Worm (Caenorhabditis elegans): ENCODE data around the gene grdn-1.
A peak's percentile ranks its signal among the peaks of the same experiment; 100 is the strongest.

grdn-1 gene

ce11 chrV:18631966-18632531, 39.5 kb downstream of the grdn-1 start:
- TF ChIP-seq tbx-37 (GFP tag; conservative IDR thresholded peaks at IDR 0.05) = no peak
- no peak for TF ChIP-seq F13C5.2 (tag; optimal IDR thresholded peaks at IDR 0.05)
- TF ChIP-seq hmbx-1 (tag; optimal IDR thresholded peaks at IDR 0.05) = no peak
- no peak for TF ChIP-seq flt-1 (GFP tag; IDR thresholded peaks at IDR 0.05)
- TF ChIP-seq hnd-1 (tag; optimal IDR thresholded peaks at IDR 0.05) = no peak
- no peak for TF ChIP-seq ceh-13 (GFP tag; optimal IDR thresholded peaks at IDR 0.05)
- TF ChIP-seq pes-1 (GFP tag; IDR thresholded peaks at IDR 0.05) = no peak
- TF ChIP-seq B0310.2 (tag; optimal IDR thresholded peaks at IDR 0.05) = no peak
- no peak for TF ChIP-seq hmg-4 (GFP tag; optimal IDR thresholded peaks at IDR 0.05)
- no peak for TF ChIP-seq ama-1 (optimal IDR thresholded peaks at IDR 0.05)
- TF ChIP-seq scrt-1 (GFP tag; IDR thresholded peaks at IDR 0.05) = no peak
- TF ChIP-seq ceh-36 (tag; optimal IDR thresholded peaks at IDR 0.05) = no peak

ce11 chrV:18636248-18636647, 43.7 kb downstream of the grdn-1 start, which contains the start of gene egas-3:
Gene egas-3, minus strand, starts transcription at chrV:18636348.
- no peak for TF ChIP-seq tbx-37 (GFP tag; conservative IDR thresholded peaks at IDR 0.05)
- TF ChIP-seq aly-1 (tag; optimal IDR thresholded peaks at IDR 0.05) = no peak
- TF ChIP-seq pes-1 (GFP tag; IDR thresholded peaks at IDR 0.05) = no peak
- TF ChIP-seq ceh-13 (GFP tag; optimal IDR thresholded peaks at IDR 0.05) = no peak
- TF ChIP-seq hmg-4 (GFP tag; optimal IDR thresholded peaks at IDR 0.05) = no peak
- TF ChIP-seq ama-1 (optimal IDR thresholded peaks at IDR 0.05) = no peak
- no peak for TF ChIP-seq tra-4 (tag; optimal IDR thresholded peaks at IDR 0.05)
- no peak for TF ChIP-seq ceh-36 (tag; optimal IDR thresholded peaks at IDR 0.05)
- TF ChIP-seq flt-1 (GFP tag; IDR thresholded peaks at IDR 0.05) = no peak

- TF ChIP-seq scrt-1 (GFP tag; IDR thresholded peaks at IDR 0.05) = no peak
- TF ChIP-seq ceh-36 (tag; optimal IDR thresholded peaks at IDR 0.05) = peak; percentile 86
Measured at ce11 chrV:18637544-18638366, 45.2 kb downstream of the grdn-1 start.

- TF ChIP-seq ceh-36 (tag; optimal IDR thresholded peaks at IDR 0.05) (peak; percentile 6), ceh-13 (GFP tag; optimal IDR thresholded peaks at IDR 0.05) (no peak), hmg-4 (GFP tag; optimal IDR thresholded peaks at IDR 0.05) (no peak), tbx-11 (GFP tag; IDR thresholded peaks at IDR 0.05) (no peak), F13C5.2 (tag; optimal IDR thresholded peaks at IDR 0.05) (no peak), pes-1 (GFP tag; IDR thresholded peaks at IDR 0.05) (no peak)
Measured at ce11 chrV:18638367-18638873, 45.9 kb downstream of the grdn-1 start, which contains the start of gene col-42. Gene col-42, plus strand, starts transcription at chrV:18638484.

- TF ChIP-seq tbx-37 (GFP tag; conservative IDR thresholded peaks at IDR 0.05) (no peak), scrt-1 (GFP tag; IDR thresholded peaks at IDR 0.05) (0 out of 2 replicates have a peak, but pooled peaks have one; percentile 10)
Measured at ce11 chrV:18639074-18639473, 46.5 kb downstream of the grdn-1 start.

- TF ChIP-seq aly-1 (tag; optimal IDR thresholded peaks at IDR 0.05) = no peak
- TF ChIP-seq ceh-36 (tag; optimal IDR thresholded peaks at IDR 0.05) = peak; percentile 80
Measured at ce11 chrV:18639601-18640354, 47.2 kb downstream of the grdn-1 start, which contains the start of gene egas-1. Gene egas-1, plus strand, starts transcription at chrV:18640304.

ce11 chrV:18644258-18644657, 51.7 kb downstream of the grdn-1 start:
- no peak for TF ChIP-seq ets-7 (tag; optimal IDR thresholded peaks at IDR 0.05)
- TF ChIP-seq scrt-1 (GFP tag; IDR thresholded peaks at IDR 0.05) = no peak
- no peak for TF ChIP-seq ceh-36 (tag; optimal IDR thresholded peaks at IDR 0.05)
- no peak for TF ChIP-seq ama-1 (optimal IDR thresholded peaks at IDR 0.05)
- no peak for TF ChIP-seq hmg-4 (GFP tag; optimal IDR thresholded peaks at IDR 0.05)
- TF ChIP-seq aly-1 (tag; optimal IDR thresholded peaks at IDR 0.05) = no peak
- TF ChIP-seq tbx-11 (GFP tag; IDR thresholded peaks at IDR 0.05) = no peak

ce11 chrV:18650043-18650442, 57.5 kb downstream of the grdn-1 start, which contains the start of gene egas-2:
Gene egas-2, plus strand, starts transcription at chrV:18650343.
- TF ChIP-seq pes-1 (GFP tag; IDR thresholded peaks at IDR 0.05) = no peak
- no peak for TF ChIP-seq tbx-11 (GFP tag; IDR thresholded peaks at IDR 0.05)
- no peak for TF ChIP-seq flt-1 (GFP tag; IDR thresholded peaks at IDR 0.05)
- no peak for TF ChIP-seq ceh-36 (tag; optimal IDR thresholded peaks at IDR 0.05)
- TF ChIP-seq ets-7 (tag; optimal IDR thresholded peaks at IDR 0.05) = no peak
- TF ChIP-seq tra-4 (tag; optimal IDR thresholded peaks at IDR 0.05) = no peak
- no peak for TF ChIP-seq scrt-1 (GFP tag; IDR thresholded peaks at IDR 0.05)

Data from whole organism, early embryonic.